Fruit fly (Drosophila melanogaster): ENCODE measurements around the gene comm2.

Gene comm2

DNA sequence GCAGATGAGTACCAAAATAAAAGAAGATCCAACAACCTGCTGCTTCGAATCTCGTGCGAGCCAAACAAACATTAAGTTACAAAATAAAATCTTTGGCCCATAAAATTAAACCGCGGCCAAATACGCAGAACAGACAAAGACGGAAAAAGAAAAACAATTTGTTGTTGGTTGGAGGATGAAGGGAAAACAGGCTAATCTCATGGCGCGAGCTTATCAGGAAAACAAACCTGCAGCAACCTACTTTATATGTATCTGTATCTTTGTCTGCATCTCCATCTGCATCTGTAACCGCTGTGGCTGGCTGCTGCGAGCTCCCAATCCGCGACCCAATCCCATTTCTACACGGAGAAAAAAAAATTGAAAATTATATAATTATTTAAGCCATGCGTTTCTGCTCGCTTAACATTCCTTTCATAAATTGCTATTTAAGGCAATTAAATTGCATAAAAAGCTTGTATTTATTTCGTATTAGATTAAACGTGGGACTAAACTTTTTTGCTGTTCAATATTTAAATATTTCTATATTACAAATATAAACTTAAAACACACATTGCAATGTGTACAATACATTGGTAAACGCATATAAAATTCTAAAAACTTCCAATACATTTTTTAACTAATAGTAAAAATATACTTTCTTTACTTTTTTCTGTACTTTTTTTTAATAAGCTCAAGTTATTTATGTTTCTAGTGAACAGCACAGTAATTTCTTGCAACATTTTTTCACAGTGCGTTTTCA, 6.7 kb downstream of the comm2 start (continued):
- TF ChIP-seq dmrt11E (tag; optimal IDR thresholded peaks at IDR 0.05) (peak; percentile 80), jigr1 (GFP tag; IDR thresholded peaks at IDR 0.05) (no peak), CG2199 (GFP tag; IDR thresholded peaks at IDR 0.05) (no peak), CG15601 (tag; optimal IDR thresholded peaks at IDR 0.05) (peak; percentile 28), CG10209 (GFP tag; optimal IDR thresholded peaks at IDR 0.05) (peak; percentile 40), kni (GFP tag; optimal IDR thresholded peaks at IDR 0.05) (peak; percentile 60), Hey (tag; optimal IDR thresholded peaks at IDR 0.05) (no peak), CG17361 (GFP tag; IDR thresholded peaks at IDR 0.05) (peak; percentile 82), CG3281 (GFP tag; optimal IDR thresholded peaks at IDR 0.05) (no peak), zen2 (GFP tag; IDR thresholded peaks at IDR 0.05; ENCODE audit: partially characterized antibody) (no peak), Oli (tag; optimal IDR thresholded peaks at IDR 0.05) (peak; percentile 58), Awh (GFP tag; IDR thresholded peaks at IDR 0.05) (no peak), CG13894 (tag; optimal IDR thresholded peaks at IDR 0.05) (no peak), CG2202 (tag; optimal IDR thresholded peaks at IDR 0.05) (no peak), hth (optimal IDR thresholded peaks at IDR 0.05) (no peak), pros (GFP tag; optimal IDR thresholded peaks at IDR 0.05) (no peak), CG10366 (GFP tag; IDR thresholded peaks at IDR 0.05) (no peak), bab2 (GFP tag; optimal IDR thresholded peaks at IDR 0.05) (no peak), zfh2 (GFP tag; optimal IDR thresholded peaks at IDR 0.05) (no peak), Abd-B (GFP tag; optimal IDR thresholded peaks at IDR 0.05) (peak; percentile 24), CG17802 (tag; optimal IDR thresholded peaks at IDR 0.05) (no peak), CG12219 (GFP tag; optimal IDR thresholded peaks at IDR 0.05) (no peak), CG1647 (GFP tag; optimal IDR thresholded peaks at IDR 0.05) (no peak), Hr51 (GFP tag; optimal IDR thresholded peaks at IDR 0.05) (peak in 1 of 2 experiments; percentile 55), gem (tag; optimal IDR thresholded peaks at IDR 0.05) (peak; percentile 64), CG17359 (tag; optimal IDR thresholded peaks at IDR 0.05) (peak; percentile 38), cato (GFP tag; optimal IDR thresholded peaks at IDR 0.05; ENCODE audit: borderline replicate concordance) (no peak), CG10565 (GFP tag; optimal IDR thresholded peaks at IDR 0.05) (no peak), CG15479 (GFP tag; optimal IDR thresholded peaks at IDR 0.05) (no peak), aop (GFP tag; IDR thresholded peaks at IDR 0.05) (no peak), so (GFP tag; IDR thresholded peaks at IDR 0.05) (no peak), Neu2 (GFP tag; optimal IDR thresholded peaks at IDR 0.05; ENCODE audit: borderline replicate concordance) (no peak), C15 (GFP tag; IDR thresholded peaks at IDR 0.05) (no peak), HmgD (GFP tag; optimal IDR thresholded peaks at IDR 0.05) (no peak), CG6254 (GFP tag; optimal IDR thresholded peaks at IDR 0.05) (peak; percentile 32), Bdp1 (GFP tag; optimal IDR thresholded peaks at IDR 0.05) (no peak), row (GFP tag; IDR thresholded peaks at IDR 0.05) (0 out of 3 replicates have a peak, but pooled peaks have one; percentile 20), Atf6 (GFP tag; IDR thresholded peaks at IDR 0.05) (no peak; the same call in 1 of the 2 replicates), CG10654 (GFP tag; optimal IDR thresholded peaks at IDR 0.05) (no peak), CG1024 (GFP tag; IDR thresholded peaks at IDR 0.05) (0 out of 2 replicates have a peak, but pooled peaks have one; percentile 6), CG13123 (GFP tag; optimal IDR thresholded peaks at IDR 0.05) (no peak), Nf-YB (GFP tag; optimal IDR thresholded peaks at IDR 0.05) (peak; percentile 13), knrl (GFP tag; IDR thresholded peaks at IDR 0.05; ENCODE audit: partially characterized antibody) (no peak), CG9797 (GFP tag; optimal IDR thresholded peaks at IDR 0.05) (no peak), CG8944 (GFP tag; optimal IDR thresholded peaks at IDR 0.05) (no peak), HLHmδ (GFP tag; optimal IDR thresholded peaks at IDR 0.05) (no peak), HmgZ (tag; optimal IDR thresholded peaks at IDR 0.05) (no peak), sens (GFP tag) (peak; percentile 69), Bgb (GFP tag; IDR thresholded peaks at IDR 0.05; ENCODE audit: partially characterized antibody) (no peak)
